Fruit fly (Drosophila melanogaster): ENCODE results near the gene cas.

Gene cas

dm6 chr3R:5682921-5683748 lies 33.5 kb downstream of the cas start (continued):
- TF ChIP-seq mirr (GFP tag; optimal IDR thresholded peaks at IDR 0.05) (no peak), CG10321 (GFP tag; IDR thresholded peaks at IDR 0.05) (no peak), gcm2 (GFP tag; optimal IDR thresholded peaks at IDR 0.05) (peak; percentile 11), CG11247 (GFP tag; IDR thresholded peaks at IDR 0.05) (no peak), CG7745 (tag; optimal IDR thresholded peaks at IDR 0.05) (no peak), CG4282 (GFP tag; optimal IDR thresholded peaks at IDR 0.05) (no peak), gcm (GFP tag; optimal IDR thresholded peaks at IDR 0.05) (peak; percentile 52), CG42726 (GFP tag; IDR thresholded peaks at IDR 0.05; ENCODE audit: partially characterized antibody) (no peak; the same call in 1 of the 2 replicates), Hr78 (GFP tag; optimal IDR thresholded peaks at IDR 0.05) (peak in 1 of 2 experiments; percentile 27), Dip2 (GFP tag; IDR thresholded peaks at IDR 0.05) (no peak), sc (optimal IDR thresholded peaks at IDR 0.05) (no peak), sc (GFP tag; optimal IDR thresholded peaks at IDR 0.05) (no peak), H15 (GFP tag; IDR thresholded peaks at IDR 0.05) (0 out of 3 replicates have a peak, but pooled peaks have one; percentile 32), CG15696 (tag; optimal IDR thresholded peaks at IDR 0.05) (peak; percentile 48), Spps (tag; optimal IDR thresholded peaks at IDR 0.05) (peak; percentile 51), Eip74EF (GFP tag; optimal IDR thresholded peaks at IDR 0.05) (peak in 1 of 2 experiments; percentile 75), CG1792 (GFP tag; optimal IDR thresholded peaks at IDR 0.05) (no peak), CG2129 (GFP tag; IDR thresholded peaks at IDR 0.05; ENCODE audit: partially characterized antibody) (no peak), scrt (GFP tag; optimal IDR thresholded peaks at IDR 0.05) (peak; percentile 48), Bdp1 (GFP tag; optimal IDR thresholded peaks at IDR 0.05) (no peak), CG10366 (GFP tag; IDR thresholded peaks at IDR 0.05) (peak; percentile 14; the same call in 1 of the 2 replicates), br (optimal IDR thresholded peaks at IDR 0.05) (no peak), p53 (GFP tag; optimal IDR thresholded peaks at IDR 0.05) (no peak), maf-S (GFP tag; optimal IDR thresholded peaks at IDR 0.05) (no peak), chm (GFP tag; IDR thresholded peaks at IDR 0.05) (no peak), slbo (GFP tag; IDR thresholded peaks at IDR 0.05) (no peak), sens (GFP tag) (peak; percentile 93), CG5180 (GFP tag; optimal IDR thresholded peaks at IDR 0.05) (no peak), odd (GFP tag; optimal IDR thresholded peaks at IDR 0.05) (no peak), bowl (GFP tag; IDR thresholded peaks at IDR 0.05) (no peak), CG10654 (GFP tag; optimal IDR thresholded peaks at IDR 0.05) (no peak), salm (tag; optimal IDR thresholded peaks at IDR 0.05) (peak; percentile 71), sd (tag; optimal IDR thresholded peaks at IDR 0.05) (no peak), CG7963 (GFP tag; IDR thresholded peaks at IDR 0.05; ENCODE audit: partially characterized antibody) (no peak), CG17912 (GFP tag; optimal IDR thresholded peaks at IDR 0.05) (no peak), ara (GFP tag; IDR thresholded peaks at IDR 0.05) (no peak; the same call in 1 of the 2 replicates), bcd (GFP tag; optimal IDR thresholded peaks at IDR 0.05) (peak; percentile 23), B-H1 (GFP tag; IDR thresholded peaks at IDR 0.05) (peak; percentile 50; the same call in 2 of the 3 replicates), schlank (tag; optimal IDR thresholded peaks at IDR 0.05) (no peak), CG18764 (GFP tag; optimal IDR thresholded peaks at IDR 0.05) (peak; percentile 31), slou (GFP tag; optimal IDR thresholded peaks at IDR 0.05) (no peak), CG10147 (GFP tag; optimal IDR thresholded peaks at IDR 0.05) (no peak), pum (GFP tag; optimal IDR thresholded peaks at IDR 0.05) (peak; percentile 61), CG18599 (GFP tag; optimal IDR thresholded peaks at IDR 0.05) (peak; percentile 40), CTCF (GFP tag; optimal IDR thresholded peaks at IDR 0.05) (no peak), CG17361 (GFP tag; IDR thresholded peaks at IDR 0.05) (peak; percentile 78), CG13894 (tag; optimal IDR thresholded peaks at IDR 0.05) (no peak), CG2120 (GFP tag; optimal IDR thresholded peaks at IDR 0.05) (no peak), grn (GFP tag; optimal IDR thresholded peaks at IDR 0.05) (no peak), CG14965 (GFP tag; optimal IDR thresholded peaks at IDR 0.05; ENCODE audit: borderline replicate concordance) (no peak)

All from whole organism, embryonic.